Worm (Caenorhabditis elegans) whole organism, late embryonic: ENCODE measurements around the gene F59B1.8.

ENCODE experiments used
- pag-3 ChIP-seq: sonication (generic microtip); optimal IDR thresholded peaks from 2 replicates; lab custom pipeline; 2016; ENCODE audit warnings: missing compliant biosample characterization, missing genetic modification characterization, borderline replicate concordance
- pha-2 ChIP-seq: sonication (generic microtip); optimal IDR thresholded peaks from 2 replicates; lab custom pipeline; 2017; ENCODE audit warnings: mild to moderate bottlenecking, missing genetic modification characterization, missing compliant biosample characterization
- rnt-1 ChIP-seq: sonication (generic microtip); optimal IDR thresholded peaks from 2 replicates; lab custom pipeline; 2016; ENCODE audit warnings: missing genetic modification characterization, missing compliant biosample characterization
- syd-9 ChIP-seq: sonication (generic microtip); optimal IDR thresholded peaks from 2 replicates; lab custom pipeline; 2016; ENCODE audit warnings: mild to moderate bottlenecking, missing genetic modification characterization, moderate library complexity, missing compliant biosample characterization
- tbx-7 ChIP-seq: sonication (generic microtip); optimal IDR thresholded peaks from 2 replicates; lab custom pipeline; 2016; ENCODE audit warnings: missing genotype, missing genetic modification characterization, missing compliant biosample characterization

DNA sequence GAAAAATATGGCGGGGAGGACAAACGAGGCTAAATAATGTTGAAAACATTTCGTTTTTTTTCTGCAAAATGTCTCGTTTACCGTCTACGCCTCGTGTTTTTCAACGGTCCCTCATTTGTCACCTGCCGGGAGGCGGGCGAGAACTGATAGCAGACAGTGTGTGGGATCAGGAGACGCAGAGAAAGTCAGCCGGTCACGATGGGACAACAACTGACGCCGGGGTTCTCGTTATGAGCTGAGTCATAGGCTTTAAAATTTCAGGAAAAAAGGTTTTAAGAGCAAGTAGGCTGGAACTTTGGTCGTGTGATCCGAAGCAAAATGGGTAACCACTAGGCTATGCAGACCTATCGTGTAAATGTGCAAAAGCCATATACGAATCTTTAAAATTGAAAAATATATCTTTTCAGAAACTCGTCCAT is 41.8 kb upstream of the F59B1.8 start, which contains the start of gene W08A12.2:
- TF ChIP-seq pha-2 (no peak), syd-9 (tag; lab: Kevin White, UChicago) (no peak), rnt-1 (tag; lab: Kevin White, UChicago) (no peak), tbx-7 (tag; lab: Kevin White, UChicago) (no peak), pag-3 (tag; lab: Kevin White, UChicago) (no peak)
